Worm (Caenorhabditis elegans): Measurements from ENCODE around the gene elt-7.
A peak's percentile ranks its signal among the peaks of the same experiment; 100 is the strongest.
"Not testable (repeated sequence)": the region's sequence is repeated elsewhere in the genome, so short reads cannot be mapped to it uniquely, and the experiment has no call there.

The elt-7 gene

DNA sequence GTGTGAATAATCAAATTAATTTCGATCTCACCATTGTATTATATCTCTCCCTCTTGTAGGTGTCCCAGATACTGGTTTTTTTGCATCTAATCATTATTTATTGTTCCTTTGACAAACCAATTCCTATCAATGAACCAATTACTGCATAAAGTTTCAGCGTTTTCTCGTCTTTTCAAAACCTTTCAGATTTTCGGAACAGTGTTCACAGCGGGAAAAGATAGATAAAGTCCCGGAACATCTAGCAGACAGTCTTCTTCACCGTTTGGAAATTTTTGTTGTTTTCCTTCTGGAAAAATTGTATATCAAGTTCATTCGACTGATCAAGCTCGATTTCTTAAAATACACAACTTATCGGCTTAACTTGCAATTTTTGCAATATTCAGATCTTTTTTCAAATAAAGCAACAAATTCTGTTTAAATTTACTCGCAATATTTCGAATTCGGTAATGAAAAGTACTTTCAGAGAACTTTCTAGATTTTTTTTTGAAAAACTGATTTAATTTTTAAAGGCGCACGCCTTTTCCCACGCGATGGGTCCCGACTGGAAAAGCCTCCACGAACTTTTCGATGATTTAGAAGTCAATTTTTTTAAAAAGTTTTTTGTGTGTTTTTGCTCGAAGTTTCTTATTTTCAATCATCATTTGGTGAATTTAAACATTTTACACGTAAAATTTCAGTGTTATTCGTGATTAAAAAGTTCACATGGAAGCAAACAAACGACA lies 15.0 kb upstream of the elt-7 start, which contains the start of gene pgl-3:
Gene pgl-3 (plus strand): TSS at position 672 of the 722 bp plus-strand sequence.
- TF ChIP-seq pha-4 (tag; optimal IDR thresholded peaks at IDR 0.05) (no peak), snpc-4 (tag; optimal IDR thresholded peaks at IDR 0.05) (no peak), M03D4.4 (tag; optimal IDR thresholded peaks at IDR 0.05) (no peak), ceh-43 (GFP tag; optimal IDR thresholded peaks at IDR 0.05) (no peak), zip-8 (tag; optimal IDR thresholded peaks at IDR 0.05) (no peak), cnd-1 (tag; optimal IDR thresholded peaks at IDR 0.05) (no peak), sem-2 (GFP tag; optimal IDR thresholded peaks at IDR 0.05) (no peak), lsy-2 (tag; optimal IDR thresholded peaks at IDR 0.05) (no peak), lin-13 (tag; optimal IDR thresholded peaks at IDR 0.05) (no peak), nhr-2 (tag; optimal IDR thresholded peaks at IDR 0.05) (no peak)

DNA sequence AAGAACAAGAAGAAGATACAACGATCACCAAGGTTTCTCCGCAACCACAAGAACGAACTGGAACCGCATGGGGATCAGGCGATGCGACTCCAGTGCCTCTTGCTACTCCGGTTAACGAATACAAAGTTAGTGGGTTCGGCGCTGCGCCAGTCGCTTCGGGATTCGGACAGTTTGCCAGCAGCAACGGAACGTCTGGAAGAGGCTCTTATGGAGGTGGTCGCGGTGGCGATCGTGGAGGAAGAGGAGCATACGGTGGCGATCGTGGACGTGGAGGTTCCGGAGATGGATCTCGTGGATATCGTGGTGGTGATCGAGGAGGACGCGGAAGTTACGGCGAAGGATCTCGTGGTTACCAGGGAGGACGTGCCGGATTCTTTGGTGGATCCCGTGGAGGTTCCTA lies 12.5 kb upstream of the elt-7 start:
- TF ChIP-seq tbx-8 (GFP tag; optimal IDR thresholded peaks at IDR 0.05), result no peak
- no peak for TF ChIP-seq sptf-1 (tag; optimal IDR thresholded peaks at IDR 0.05)
- TF ChIP-seq flh-1 (GFP tag; optimal IDR thresholded peaks at IDR 0.05), result no peak
- TF ChIP-seq bed-3 (GFP tag; optimal IDR thresholded peaks at IDR 0.05), result no peak

DNA sequence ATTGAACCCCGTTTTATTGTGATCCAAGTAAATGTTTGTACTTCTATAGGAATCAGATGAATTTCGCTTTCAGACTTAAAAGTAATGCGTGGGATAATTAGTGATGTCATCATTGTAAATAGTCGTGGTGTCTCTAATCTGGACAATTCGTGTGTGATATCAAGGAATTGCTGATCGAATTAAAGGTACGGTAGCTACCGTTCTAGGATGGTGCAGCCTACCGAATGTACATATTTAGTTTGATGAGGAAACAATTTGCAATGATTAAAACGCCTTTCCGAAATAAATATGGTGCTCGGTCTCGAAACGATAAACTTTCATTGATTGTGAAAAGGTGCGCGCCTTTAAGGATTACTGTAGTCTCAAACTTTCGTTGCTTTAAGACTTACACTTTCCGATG lies 11.9 kb upstream of the elt-7 start:
- no peak for TF ChIP-seq hlh-1 (tag; optimal IDR thresholded peaks at IDR 0.05)

DNA sequence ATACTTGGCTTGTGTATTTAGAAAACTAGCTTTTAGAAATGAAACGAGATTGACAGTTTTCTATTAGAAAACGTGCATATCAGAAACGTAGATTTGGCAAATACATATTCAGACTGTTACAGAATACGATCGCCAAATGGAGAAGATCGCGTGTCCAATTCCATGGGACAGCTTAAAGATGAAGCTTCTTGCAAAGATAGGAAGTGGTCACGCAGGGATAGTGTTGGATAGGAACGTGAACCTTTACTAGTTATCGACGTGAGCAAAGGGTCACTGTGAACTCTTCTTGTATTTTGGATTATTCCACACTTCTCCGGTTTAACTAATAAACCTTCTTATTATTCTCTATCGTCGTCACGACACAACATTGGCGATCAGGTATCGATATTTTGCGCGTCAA lies 9.8 kb upstream of the elt-7 start, which contains the start of gene bgnt-1.4:
Gene bgnt-1.4 (plus strand): TSS at position 301 of the 400 bp plus-strand sequence.
- not testable (repeated sequence) for TF ChIP-seq nhr-12, nhr-76, elt-3 (tag; optimal IDR thresholded peaks at IDR 0.05)

DNA sequence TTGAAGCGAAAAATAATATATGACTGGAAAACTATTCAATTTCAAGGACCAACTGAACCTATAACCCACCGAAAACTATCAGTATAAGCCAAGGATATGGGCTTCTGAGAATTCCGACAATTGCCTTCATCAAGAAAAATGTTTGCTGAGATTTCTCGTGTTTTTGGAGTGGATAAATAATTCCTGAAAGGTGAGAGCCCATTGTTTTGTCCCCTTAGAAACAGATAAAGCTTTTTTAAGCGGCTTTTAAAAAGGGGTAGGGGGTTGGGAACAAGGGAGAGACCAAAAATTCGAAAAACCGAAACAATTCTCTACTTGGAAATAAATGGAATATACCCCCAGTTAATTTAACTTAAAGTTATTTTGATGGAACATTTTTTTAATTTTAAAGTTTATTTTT lies 4.0 kb upstream of the elt-7 start, which contains the start of gene C18G1.8:
Gene C18G1.8 (minus strand): TSS at position 101 of the 400 bp plus-strand sequence.
- TF ChIP-seq M03D4.4 (tag; optimal IDR thresholded peaks at IDR 0.05), result no peak
- no peak for TF ChIP-seq unc-39 (tag; optimal IDR thresholded peaks at IDR 0.05)
- no peak for TF ChIP-seq ceh-43 (GFP tag; optimal IDR thresholded peaks at IDR 0.05)
- TF ChIP-seq ztf-11 (tag; optimal IDR thresholded peaks at IDR 0.05), result no peak
- no peak for TF ChIP-seq pha-4 (tag; optimal IDR thresholded peaks at IDR 0.05)
- no peak for TF ChIP-seq blmp-1 (tag; optimal IDR thresholded peaks at IDR 0.05)

DNA sequence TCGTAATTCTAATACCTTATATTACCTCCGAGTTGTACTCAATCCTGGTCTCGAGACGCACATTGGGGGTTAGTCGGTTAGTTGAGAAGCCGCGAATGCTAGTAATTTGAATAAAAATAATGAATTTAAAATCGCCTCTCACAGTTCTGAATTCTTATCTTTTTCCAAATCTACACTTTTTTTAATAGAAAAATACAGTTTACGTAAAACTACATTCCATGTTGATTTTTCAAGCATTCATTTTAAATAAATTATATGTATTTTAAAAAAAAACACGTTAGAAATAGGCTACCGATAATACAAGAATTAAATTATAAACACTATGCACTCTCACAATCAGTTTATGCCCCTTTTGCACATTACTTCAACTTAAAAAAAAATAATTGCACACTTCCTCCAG lies 837 bp upstream of the elt-7 start, which contains the start of gene C18G1.9:
Gene C18G1.9 (minus strand): TSS at position 101 of the 400 bp plus-strand sequence.
- TF ChIP-seq sem-2 (GFP tag; optimal IDR thresholded peaks at IDR 0.05), result no peak
- TF ChIP-seq ceh-39 (tag; optimal IDR thresholded peaks at IDR 0.05), result no peak
- TF ChIP-seq nhr-12 (tag; optimal IDR thresholded peaks at IDR 0.05), result no peak
- no peak for TF ChIP-seq nhr-237 (tag; optimal IDR thresholded peaks at IDR 0.05)

DNA sequence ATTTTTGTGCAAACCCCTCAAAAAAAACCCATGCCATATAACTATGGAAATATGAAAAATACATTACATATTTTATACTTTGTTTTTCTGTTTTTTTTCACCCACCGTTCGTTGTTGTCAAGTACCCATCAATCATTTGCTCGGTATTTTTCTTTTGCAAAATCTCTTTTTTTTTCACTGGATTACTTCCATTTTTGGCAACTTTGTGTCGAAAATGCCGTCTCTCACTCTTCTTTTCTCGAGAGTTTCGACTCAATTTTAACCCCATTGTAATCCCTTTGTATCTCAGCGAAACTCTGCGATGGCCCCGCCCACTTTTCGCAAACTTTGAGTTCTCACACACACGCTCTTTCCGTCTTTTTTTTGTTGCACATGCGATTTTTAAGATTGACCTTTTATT lies 4.7 kb downstream of the elt-7 start:
- no peak for TF ChIP-seq bed-3 (GFP tag; optimal IDR thresholded peaks at IDR 0.05)
- TF ChIP-seq nhr-12 (tag; optimal IDR thresholded peaks at IDR 0.05), result no peak
- TF ChIP-seq unc-120 (tag; optimal IDR thresholded peaks at IDR 0.05; ENCODE audit: poor library complexity, severe bottlenecking), result peak; percentile 29

DNA sequence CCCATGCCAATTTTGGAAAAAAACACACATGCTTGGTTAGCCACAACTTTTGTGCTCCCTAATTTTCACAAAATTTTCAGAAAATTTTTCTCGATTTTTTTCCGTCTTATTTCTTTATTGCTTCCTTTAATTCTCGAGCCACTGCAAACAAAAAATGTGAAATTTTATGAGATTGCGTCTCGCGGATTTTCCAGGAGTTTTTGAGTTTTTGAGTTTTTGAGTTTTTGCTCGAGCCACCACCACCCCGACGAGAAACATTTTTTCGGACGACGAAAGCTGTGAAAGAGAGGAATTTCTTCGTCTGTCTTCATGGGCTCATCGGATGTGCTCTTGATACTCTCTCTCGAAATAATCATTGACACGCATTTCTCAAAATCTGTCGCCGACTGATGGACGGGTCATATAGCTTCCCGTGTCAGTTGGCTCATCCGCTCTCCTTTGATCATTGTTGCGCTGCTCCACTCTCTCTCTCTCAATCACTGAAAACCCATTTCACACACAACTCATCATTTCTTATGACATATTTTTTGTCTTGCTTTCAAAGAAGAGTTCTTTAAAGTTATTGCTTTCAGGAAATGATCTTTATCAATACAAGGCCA lies 7.0 kb downstream of the elt-7 start, which contains the start of gene C18G1.1:
Gene C18G1.1 (plus strand): TSS at position 573 of the 599 bp plus-strand sequence.
- TF ChIP-seq elt-3 (tag; optimal IDR thresholded peaks at IDR 0.05) (no peak), M03D4.4 (tag; optimal IDR thresholded peaks at IDR 0.05) (no peak), pha-4 (tag; optimal IDR thresholded peaks at IDR 0.05) (no peak), ztf-11 (tag; optimal IDR thresholded peaks at IDR 0.05) (no peak), unc-62 (GFP tag; optimal IDR thresholded peaks at IDR 0.05) (peak; percentile 99), hlh-1 (tag; optimal IDR thresholded peaks at IDR 0.05) (peak; percentile 89), tbx-8 (GFP tag; optimal IDR thresholded peaks at IDR 0.05) (no peak), unc-120 (tag; optimal IDR thresholded peaks at IDR 0.05; ENCODE audit: poor library complexity, severe bottlenecking) (peak; percentile 26), mep-1 (tag; optimal IDR thresholded peaks at IDR 0.05) (no peak)
